Fruit fly (Drosophila melanogaster) S2 (cell line): ENCODE data around the gene CG7110.
"Not testable (repeated sequence)": the region's sequence is repeated elsewhere in the genome, so short reads cannot be mapped to it uniquely, and the experiment has no call there.

Experiments used
- CG8478 ChIP-seq: fragments of >200 bp; optimal IDR thresholded peaks from 2 replicates; lab custom pipeline; 2018
- CTCF ChIP-seq, 2 experiments: fragments of >200 bp; optimal IDR thresholded peaks; 2 replicates each; lab custom pipeline; 2018

The CG7110 gene

DNA sequence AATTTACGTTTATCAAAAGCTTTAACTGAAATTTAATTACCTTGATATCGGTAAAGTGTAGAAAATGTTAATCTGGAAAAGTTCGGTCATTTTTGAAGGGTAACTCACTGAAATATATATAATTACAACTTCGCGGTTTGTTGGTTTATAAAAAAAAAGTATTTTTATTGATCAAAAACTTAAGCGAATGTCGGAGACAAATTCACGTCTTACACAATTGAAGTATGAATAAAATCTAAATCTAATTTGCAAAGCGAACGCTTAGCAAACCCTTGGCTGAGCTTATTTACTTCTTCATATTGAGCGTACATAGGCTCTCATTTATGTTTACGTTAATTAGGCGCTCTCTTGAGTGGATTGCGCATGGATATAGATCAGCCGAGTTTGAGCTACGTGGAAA lies 50.6 kb downstream of the CG7110 start, which contains the start of gene Hsp60D:
Gene Hsp60D (minus strand): TSS at position 101 of the 400 bp plus-strand sequence.
- TF ChIP-seq CG8478 (lab: Kevin White, UChicago); CTCF (optimal IDR thresholded peaks at IDR 0.05; lab: Kevin White, UChicago): not testable (repeated sequence)

dm6 chr2L:13457037-13457547 lies 58.3 kb downstream of the CG7110 start, which contains the start of gene CG42809:
Gene CG42809, plus strand, starts transcription at chr2L:13457497.
- TF ChIP-seq CTCF (optimal IDR thresholded peaks at IDR 0.05; lab: Kevin White, UChicago) (no peak), CG8478 (lab: Kevin White, UChicago) (no peak)

DNA sequence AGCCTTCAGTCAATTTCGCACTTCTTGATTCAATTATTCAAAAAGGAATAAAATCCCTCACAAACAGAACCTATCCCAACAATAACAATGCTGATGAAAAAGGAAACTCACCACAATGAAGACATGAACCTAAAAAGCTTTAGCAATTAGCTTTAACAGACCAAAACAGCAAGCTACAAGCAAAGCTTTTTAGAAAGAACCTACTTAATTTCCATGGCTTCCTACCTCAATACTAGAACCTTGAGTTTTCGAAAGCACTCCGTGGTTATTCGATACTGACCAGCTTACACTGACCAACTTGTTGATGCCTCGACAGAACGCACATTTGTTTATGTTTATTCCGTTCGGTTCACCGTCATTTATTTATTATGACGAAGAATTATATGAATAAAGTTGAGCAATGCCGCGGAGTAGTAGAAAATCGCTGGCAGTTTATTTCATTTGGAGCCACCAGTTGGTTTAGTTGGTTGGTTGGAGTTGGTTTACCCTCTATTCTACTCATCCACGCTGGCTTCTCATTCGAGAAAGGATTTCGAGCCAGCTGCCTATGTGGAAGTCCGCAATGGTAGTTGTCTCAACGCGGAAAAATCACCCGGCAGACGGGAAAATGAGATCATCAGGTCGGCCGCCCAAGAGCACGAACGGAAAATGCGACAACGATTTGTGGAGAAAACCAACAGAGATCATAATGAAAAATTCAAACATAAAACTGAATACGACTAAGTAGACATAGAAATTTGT lies 60.4 kb downstream of the CG7110 start, which contains the start of gene CG42810:
Gene CG42810 (plus strand): TSS at position 691 of the 741 bp plus-strand sequence.
- TF ChIP-seq CG8478 (lab: Kevin White, UChicago), result no peak
- no peak for TF ChIP-seq CTCF (optimal IDR thresholded peaks at IDR 0.05; lab: Kevin White, UChicago)
